Worm (Caenorhabditis elegans) whole organism, L2 larva: ENCODE results near the gene dpy-6.
"Not testable (repeated sequence)": the region's sequence is repeated elsewhere in the genome, so short reads cannot be mapped to it uniquely, and the experiment has no call there.

ENCODE experiments used
- C34F6.9 ChIP-seq: fragments of 150-350 bp; optimal IDR thresholded peaks from 2 replicates; lab custom pipeline; 2014; ENCODE audit warnings: missing biosample characterization, missing genetic modification characterization
- F13H6.1 ChIP-seq: sonication (generic microtip); optimal IDR thresholded peaks from 2 replicates; lab custom pipeline; 2016; ENCODE audit warnings: missing genetic modification characterization, missing compliant biosample characterization
- R02D3.7 ChIP-seq: fragments of 150-350 bp; optimal IDR thresholded peaks from 2 replicates; lab custom pipeline; 2014; ENCODE audit warnings: missing biosample characterization, missing genetic modification characterization
- Y55F3AM.14 ChIP-seq: fragments of 200-800 bp; sonication (Bioruptor generic); optimal IDR thresholded peaks from 2 replicates; lab custom pipeline; 2018; ENCODE audit warnings: mild to moderate bottlenecking, missing genetic modification characterization, missing compliant biosample characterization
- ZK546.5 ChIP-seq: sonication (generic microtip); optimal IDR thresholded peaks from 2 replicates; lab custom pipeline; 2017; ENCODE audit warnings: missing biosample characterization, missing genetic modification characterization
- aly-2 ChIP-seq: fragments of 150-350 bp; optimal IDR thresholded peaks from 2 replicates; lab custom pipeline; 2014; ENCODE audit warnings: missing biosample characterization, missing genetic modification characterization
- ama-1 ChIP-seq: fragments of 150-350 bp; optimal IDR thresholded peaks from 2 replicates; lab custom pipeline; 2018; ENCODE audit warnings: inconsistent platforms
- blmp-1 ChIP-seq: sonication (generic microtip); optimal IDR thresholded peaks from 2 replicates; lab custom pipeline; 2017; ENCODE audit warnings: missing genetic modification characterization, mild to moderate bottlenecking, missing compliant biosample characterization, antibody characterized with exemption, moderate library complexity; ENCODE audit not compliant: insufficient read depth
- ceh-16 ChIP-seq: fragments of 150-350 bp; optimal IDR thresholded peaks from 2 replicates; lab custom pipeline; 2014; ENCODE audit warnings: missing biosample characterization, missing genetic modification characterization
- ceh-82 ChIP-seq: fragments of 150-350 bp; optimal IDR thresholded peaks from 2 replicates; lab custom pipeline; 2014; ENCODE audit warnings: missing biosample characterization, missing genetic modification characterization
- dmd-4 ChIP-seq: sonication (generic microtip); optimal IDR thresholded peaks from 2 replicates; lab custom pipeline; 2017; ENCODE audit warnings: missing biosample characterization, missing genetic modification characterization
- elt-1 ChIP-seq: fragments of 150-350 bp; optimal IDR thresholded peaks from 2 replicates; lab custom pipeline; 2014; ENCODE audit warnings: missing biosample characterization, missing genetic modification characterization
- elt-3 ChIP-seq: sonication (generic microtip); optimal IDR thresholded peaks from 2 replicates; lab custom pipeline; 2017; ENCODE audit warnings: missing biosample characterization, missing genetic modification characterization
- fos-1 ChIP-seq: fragments of 150-350 bp; optimal IDR thresholded peaks from 2 replicates; lab custom pipeline; 2014; ENCODE audit warnings: missing biosample characterization, missing genetic modification characterization
- gmeb-1 ChIP-seq: fragments of 150-350 bp; optimal IDR thresholded peaks from 2 replicates; lab custom pipeline; 2014; ENCODE audit warnings: missing biosample characterization, missing genetic modification characterization
- lin-11 ChIP-seq: fragments of 150-350 bp; sonication (generic microtip); optimal IDR thresholded peaks from 2 replicates; lab custom pipeline; 2014; ENCODE audit warnings: missing biosample characterization, missing genetic modification characterization, inconsistent platforms, mixed read lengths
- lin-13 ChIP-seq: fragments of 150-350 bp; optimal IDR thresholded peaks from 2 replicates; lab custom pipeline; 2014; ENCODE audit warnings: missing biosample characterization, missing genetic modification reagents, missing genetic modification characterization
- lin-39 ChIP-seq: fragments of 150-350 bp; optimal IDR thresholded peaks from 2 replicates; lab custom pipeline; 2014; ENCODE audit warnings: missing biosample characterization, missing genetic modification reagents, missing genetic modification characterization
- lsy-2 ChIP-seq, 2 experiments: fragments of 150-350 bp in 1 of 2; sonication (generic microtip) in 1 of 2; optimal IDR thresholded peaks; 2 replicates each; lab custom pipeline; 2014 to 2017; ENCODE audit warnings: missing biosample characterization in 2 of 2, missing genetic modification characterization in 2 of 2
- mab-5 ChIP-seq: fragments of 150-350 bp; optimal IDR thresholded peaks from 2 replicates; lab custom pipeline; 2014; ENCODE audit warnings: missing biosample characterization, missing genetic modification characterization
- mbf-1 ChIP-seq: sonication (generic microtip); optimal IDR thresholded peaks from 2 replicates; lab custom pipeline; 2017; ENCODE audit warnings: missing biosample characterization, missing genetic modification characterization
- nhr-10 ChIP-seq: sonication (generic microtip); optimal IDR thresholded peaks from 2 replicates; lab custom pipeline; 2017; ENCODE audit warnings: missing biosample characterization, missing genetic modification characterization
- nhr-11 ChIP-seq: fragments of 150-350 bp; optimal IDR thresholded peaks from 2 replicates; lab custom pipeline; 2014; ENCODE audit warnings: missing biosample characterization, missing genetic modification characterization
- nhr-12 ChIP-seq: fragments of 150-350 bp; optimal IDR thresholded peaks from 2 replicates; lab custom pipeline; 2014; ENCODE audit warnings: missing biosample characterization, missing genetic modification characterization
- nhr-129 ChIP-seq: fragments of 150-350 bp; optimal IDR thresholded peaks from 2 replicates; lab custom pipeline; 2014; ENCODE audit warnings: missing biosample characterization, missing genetic modification characterization
- nhr-21 ChIP-seq: fragments of 150-350 bp; optimal IDR thresholded peaks from 2 replicates; lab custom pipeline; 2014; ENCODE audit warnings: missing biosample characterization, missing genetic modification characterization
- nhr-23 ChIP-seq: fragments of 150-350 bp; optimal IDR thresholded peaks from 2 replicates; lab custom pipeline; 2014; ENCODE audit warnings: missing biosample characterization, missing genetic modification reagents, missing genetic modification characterization
- nhr-237 ChIP-seq: fragments of 150-350 bp; optimal IDR thresholded peaks from 2 replicates; lab custom pipeline; 2014; ENCODE audit warnings: missing biosample characterization, missing genetic modification characterization
- nhr-25 ChIP-seq: fragments of 150-350 bp; sonication (generic microtip); optimal IDR thresholded peaks from 3 replicates; lab custom pipeline; 2014; ENCODE audit warnings: missing biosample characterization, missing genetic modification characterization
- nhr-6 ChIP-seq: fragments of 150-350 bp; optimal IDR thresholded peaks from 2 replicates; lab custom pipeline; 2014; ENCODE audit warnings: missing biosample characterization, missing genetic modification characterization
- nhr-77 ChIP-seq: fragments of 150-350 bp; optimal IDR thresholded peaks from 2 replicates; lab custom pipeline; 2014; ENCODE audit warnings: missing biosample characterization, missing genetic modification characterization
- peb-1 ChIP-seq: fragments of 150-350 bp; optimal IDR thresholded peaks from 2 replicates; lab custom pipeline; 2014; ENCODE audit warnings: missing biosample characterization, missing genetic modification characterization
- sem-4 ChIP-seq: fragments of 150-350 bp; optimal IDR thresholded peaks from 2 replicates; lab custom pipeline; 2014; ENCODE audit warnings: missing biosample characterization, missing genetic modification reagents, missing genetic modification characterization
- sma-3 ChIP-seq: sonication (generic microtip); optimal IDR thresholded peaks from 2 replicates; lab custom pipeline; 2016; ENCODE audit warnings: missing genetic modification reagents, missing genetic modification characterization, missing compliant biosample characterization
- sma-9 ChIP-seq, 2 experiments: fragments of 150-350 bp in 1 of 2; sonication (generic microtip) in 1 of 2; optimal IDR thresholded peaks; 2 replicates each; lab custom pipeline; 2014 to 2016; ENCODE audit warnings: missing genetic modification characterization in 2 of 2, mild to moderate bottlenecking in 1 of 2, missing biosample characterization in 1 of 2, missing compliant biosample characterization in 1 of 2, missing genetic modification reagents in 1 of 2, moderate library complexity in 1 of 2
- snpc-4 ChIP-seq: fragments of 150-350 bp; optimal IDR thresholded peaks from 2 replicates; lab custom pipeline; 2014; ENCODE audit warnings: missing biosample characterization, missing genetic modification characterization
- unc-39 ChIP-seq: fragments of 150-350 bp; optimal IDR thresholded peaks from 2 replicates; lab custom pipeline; 2014; ENCODE audit warnings: missing biosample characterization, missing genetic modification characterization
- unc-55 ChIP-seq: fragments of 150-350 bp; sonication (generic microtip); optimal IDR thresholded peaks from 3 replicates; lab custom pipeline; 2014; ENCODE audit warnings: missing biosample characterization, missing genetic modification reagents, missing genetic modification characterization
- unc-62 ChIP-seq: fragments of 150-350 bp; optimal IDR thresholded peaks from 2 replicates; lab custom pipeline; 2014; ENCODE audit warnings: missing biosample characterization, missing genetic modification reagents, missing genetic modification characterization
- ztf-1 ChIP-seq: fragments of 200-800 bp; sonication (Bioruptor generic); conservative IDR thresholded peaks from 2 replicates; pipeline ENCODE4 v1.3.6; 2022; ENCODE audit warnings: missing genetic modification characterization, missing compliant biosample characterization
- ztf-11 ChIP-seq: sonication (generic microtip); optimal IDR thresholded peaks from 2 replicates; lab custom pipeline; 2017; ENCODE audit warnings: missing biosample characterization, missing genetic modification characterization
- ztf-4 ChIP-seq: fragments of 150-350 bp; optimal IDR thresholded peaks from 2 replicates; lab custom pipeline; 2014; ENCODE audit warnings: missing biosample characterization, missing genetic modification characterization

dpy-6 gene

ce11 chrX:8410754-8411153 lies 44.7 kb downstream of the dpy-6 start, which contains the start of gene F08F1.9:
TSS of gene F08F1.9 (minus strand) at chrX:8410854.
- TF ChIP-seq sma-3 (GFP tag; lab: Kevin White, UChicago); gmeb-1 (tag; lab: Kevin White, UChicago); ztf-1 (GFP tag; lab: Robert Waterston, UW): not testable (repeated sequence)

ce11 chrX:8408267-8408666 lies 47.2 kb downstream of the dpy-6 start, which contains the start of gene sulp-3:
TSS of gene sulp-3 (minus strand) at chrX:8408367.
- TF ChIP-seq nhr-12 (tag; lab: Kevin White, UChicago) (no peak), dmd-4 (tag; lab: Kevin White, UChicago) (no peak), elt-1 (tag; lab: Kevin White, UChicago) (no peak), Y55F3AM.14 (GFP tag; lab: Kevin White, UChicago) (no peak), mbf-1 (no peak), ceh-82 (no peak), sma-9 (GFP tag; optimal IDR thresholded peaks at IDR 0.05; lab: Kevin White, UChicago) (no peak), sma-9 (tag; optimal IDR thresholded peaks at IDR 0.05; lab: Kevin White, UChicago) (no peak), ZK546.5 (tag; lab: Kevin White, UChicago) (no peak), F13H6.1 (tag; lab: Kevin White, UChicago) (no peak), nhr-10 (no peak), aly-2 (tag; lab: Kevin White, UChicago) (no peak), mab-5 (no peak), unc-55 (GFP tag; lab: Kevin White, UChicago) (no peak), nhr-129 (tag; lab: Kevin White, UChicago) (no peak), nhr-23 (tag; lab: Kevin White, UChicago) (no peak), nhr-11 (tag; lab: Kevin White, UChicago) (no peak)
- TF ChIP-seq, all 48 proteins: peak for 0

DNA sequence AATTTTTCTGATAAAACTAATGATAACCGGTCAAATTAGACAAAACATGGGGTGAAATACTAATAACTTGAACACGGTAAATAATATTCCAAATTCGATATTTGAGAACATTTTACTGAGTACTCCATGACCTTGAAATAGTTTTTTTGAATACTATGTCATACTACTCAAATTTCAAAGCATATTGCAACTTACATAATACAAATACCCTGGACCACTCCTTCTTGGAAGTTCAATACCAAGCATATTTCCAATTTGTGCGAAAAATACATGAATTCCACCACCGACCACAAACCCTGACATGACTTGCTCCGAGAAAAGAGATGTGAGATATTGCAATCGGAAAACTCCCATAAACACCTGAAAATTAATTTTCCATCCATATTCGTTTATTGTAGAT lies 48.6 kb downstream of the dpy-6 start:
- TF ChIP-seq lin-13 (GFP tag; lab: Kevin White, UChicago): no peak
- no peak for TF ChIP-seq Y55F3AM.14 (GFP tag; lab: Kevin White, UChicago)
- TF ChIP-seq snpc-4 (tag; lab: Kevin White, UChicago): no peak
- no peak for TF ChIP-seq ama-1 (lab: Kevin White, UChicago)
- no peak for TF ChIP-seq mab-5
- no peak for TF ChIP-seq R02D3.7

DNA sequence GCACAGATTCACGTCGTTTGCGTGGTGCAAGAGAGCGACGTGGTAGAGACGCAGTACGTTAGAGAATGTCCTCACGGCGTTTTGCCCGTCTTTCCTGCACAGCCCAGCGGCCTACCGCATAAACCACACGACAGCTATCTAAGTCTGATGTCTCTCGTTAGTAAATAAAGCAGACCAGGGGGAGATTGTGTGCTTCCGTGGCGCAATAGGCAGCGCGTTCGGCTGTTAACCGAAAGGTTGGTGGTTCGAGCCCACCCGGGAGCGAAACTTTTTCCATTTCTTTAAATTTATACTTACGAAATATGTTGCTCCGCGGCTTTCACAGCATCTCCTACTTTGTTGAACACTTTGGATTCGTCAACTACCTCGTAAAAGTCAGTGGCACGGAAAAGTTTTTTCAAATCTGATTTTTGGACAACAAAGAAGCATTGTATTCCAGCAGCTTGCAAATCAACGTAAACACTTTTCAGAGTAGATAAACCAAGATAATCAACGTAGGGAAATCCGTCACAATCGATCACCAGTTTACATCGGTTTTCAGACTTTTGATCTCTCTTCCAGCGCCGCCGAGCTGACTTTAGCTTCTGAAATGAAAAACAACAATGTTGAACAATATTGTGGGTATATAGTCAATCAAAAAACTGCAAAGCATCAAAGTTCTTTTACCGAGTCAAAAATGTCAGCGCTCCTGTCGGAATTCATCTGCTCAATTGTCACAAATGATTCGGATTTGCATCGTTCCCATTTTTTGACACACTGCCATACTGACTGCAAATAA lies 50.9 kb downstream of the dpy-6 start:
- no peak for TF ChIP-seq R02D3.7
- peak; percentile 92 for TF ChIP-seq lin-11
- TF ChIP-seq ama-1 (lab: Kevin White, UChicago): no peak
- peak; percentile 26 for TF ChIP-seq nhr-10
- TF ChIP-seq sem-4 (tag; lab: Kevin White, UChicago): peak; percentile 72
- TF ChIP-seq nhr-21: peak; percentile 89
- TF ChIP-seq nhr-12 (tag; lab: Kevin White, UChicago): peak; percentile 32
- TF ChIP-seq peb-1 (tag; lab: Kevin White, UChicago): no peak
- peak; percentile 92 for TF ChIP-seq Y55F3AM.14 (GFP tag; lab: Kevin White, UChicago)
- TF ChIP-seq ceh-16 (tag; lab: Kevin White, UChicago): peak; percentile 51
- TF ChIP-seq nhr-11 (tag; lab: Kevin White, UChicago): no peak
- TF ChIP-seq snpc-4 (tag; lab: Kevin White, UChicago): peak; percentile 16
- TF ChIP-seq nhr-6: peak; percentile 93
- no peak for TF ChIP-seq mbf-1
- TF ChIP-seq elt-1 (tag; lab: Kevin White, UChicago): no peak
- TF ChIP-seq nhr-25 (tag; lab: Kevin White, UChicago): peak; percentile 85
- TF ChIP-seq F13H6.1 (tag; lab: Kevin White, UChicago): peak; percentile 96
- peak; percentile 87 for TF ChIP-seq C34F6.9
- peak; percentile 16 for TF ChIP-seq unc-62 (GFP tag; lab: Kevin White, UChicago)
- TF ChIP-seq blmp-1: peak; percentile 67
- peak; percentile 74 to 78 for TF ChIP-seq lsy-2 (tag; optimal IDR thresholded peaks at IDR 0.05; lab: Kevin White, UChicago)
- peak; percentile 93 for TF ChIP-seq sma-9 (GFP tag; optimal IDR thresholded peaks at IDR 0.05; lab: Kevin White, UChicago)
- no peak for TF ChIP-seq sma-9 (tag; optimal IDR thresholded peaks at IDR 0.05; lab: Kevin White, UChicago)
- TF ChIP-seq unc-39 (tag; lab: Kevin White, UChicago): no peak
- TF ChIP-seq fos-1 (tag; lab: Kevin White, UChicago): peak; percentile 76
- TF ChIP-seq ztf-4 (tag; lab: Kevin White, UChicago): peak; percentile 61
- TF ChIP-seq mab-5: peak; percentile 71
- peak; percentile 81 for TF ChIP-seq gmeb-1 (tag; lab: Kevin White, UChicago)
- TF ChIP-seq lin-13 (GFP tag; lab: Kevin White, UChicago): peak; percentile 88
- TF ChIP-seq aly-2 (tag; lab: Kevin White, UChicago): no peak
- no peak for TF ChIP-seq nhr-23 (tag; lab: Kevin White, UChicago)
- TF ChIP-seq unc-55 (GFP tag; lab: Kevin White, UChicago): peak; percentile 83
- TF ChIP-seq nhr-77 (tag; lab: Kevin White, UChicago): no peak
- no peak for TF ChIP-seq nhr-237 (tag; lab: Kevin White, UChicago)
- TF ChIP-seq nhr-129 (tag; lab: Kevin White, UChicago): peak; percentile 95
- no peak for TF ChIP-seq lin-39 (tag; lab: Kevin White, UChicago)
- TF ChIP-seq dmd-4 (tag; lab: Kevin White, UChicago): no peak
- TF ChIP-seq elt-3: no peak
- peak; percentile 56 for TF ChIP-seq ztf-11 (tag; lab: Kevin White, UChicago)
- peak; percentile 10 for TF ChIP-seq ceh-82
